Worm (Caenorhabditis elegans): ENCODE data around the gene mtp-18.

The mtp-18 gene

ce11 chrX:6184709-6185108 is 21.5 kb downstream of the mtp-18 start, which contains the start of gene T13C5.2:
Gene T13C5.2, plus strand, starts transcription at chrX:6185009.
- TF ChIP-seq zip-4 (GFP tag; optimal IDR thresholded peaks at IDR 0.05) = no peak
- no peak for TF ChIP-seq nhr-47 (tag; optimal IDR thresholded peaks at IDR 0.05)
- TF ChIP-seq mep-1 (tag; optimal IDR thresholded peaks at IDR 0.05) = no peak
- no peak for TF ChIP-seq aly-2 (tag; optimal IDR thresholded peaks at IDR 0.05)
- TF ChIP-seq snpc-4 (tag; optimal IDR thresholded peaks at IDR 0.05) = no peak
- no peak for TF ChIP-seq egl-13 (tag; optimal IDR thresholded peaks at IDR 0.05)
- TF ChIP-seq lin-39 (tag; optimal IDR thresholded peaks at IDR 0.05) = no peak
- TF ChIP-seq C04F5.9 (tag; optimal IDR thresholded peaks at IDR 0.05) = no peak
- TF ChIP-seq alr-1 (tag; optimal IDR thresholded peaks at IDR 0.05; ENCODE audit: borderline replicate concordance) = no peak
- TF ChIP-seq C34B4.2 (tag; optimal IDR thresholded peaks at IDR 0.05) = no peak

ce11 chrX:6180293-6180692 is 25.9 kb downstream of the mtp-18 start, which contains the start of gene T13C5.7:
Gene T13C5.7, plus strand, starts transcription at chrX:6180593.
- TF ChIP-seq blmp-1 (tag; optimal IDR thresholded peaks at IDR 0.05) = peak; percentile 33
- TF ChIP-seq F16B12.6 (tag; optimal IDR thresholded peaks at IDR 0.05) = no peak

ce11 chrX:6178989-6179388 is 27.2 kb downstream of the mtp-18 start:
- TF ChIP-seq hpl-2 (GFP tag; optimal IDR thresholded peaks at IDR 0.05) (no peak), elt-3 (tag; optimal IDR thresholded peaks at IDR 0.05) (peak in 1 of 6 experiments; percentile 19), blmp-1 (tag; optimal IDR thresholded peaks at IDR 0.05) (peak; percentile 89), swsn-7 (tag; optimal IDR thresholded peaks at IDR 0.05) (no peak), lin-15B (tag; optimal IDR thresholded peaks at IDR 0.05) (no peak)

- no peak for TF ChIP-seq pax-3 (tag; optimal IDR thresholded peaks at IDR 0.05)
- no peak for TF ChIP-seq lin-35 (GFP tag; optimal IDR thresholded peaks at IDR 0.05)
These were observed 28.1 kb downstream of the mtp-18 start, which contains the start of the genes T25B2.4 and T13C5.3 for ce11 chrX:6177944-6178566. Gene T25B2.4, plus strand, starts transcription at chrX:6178244. Gene T13C5.3, plus strand, starts transcription at chrX:6178516.

ce11 chrX:6175829-6176228 is 30.4 kb downstream of the mtp-18 start, which contains the start of gene T25B2.3:
Gene T25B2.3, plus strand, starts transcription at chrX:6176129.
- TF ChIP-seq nhr-76 (tag; optimal IDR thresholded peaks at IDR 0.05) (no peak), lin-35 (GFP tag; optimal IDR thresholded peaks at IDR 0.05) (no peak), elt-3 (tag; optimal IDR thresholded peaks at IDR 0.05) (no peak), F16B12.6 (tag; optimal IDR thresholded peaks at IDR 0.05) (no peak), ets-5 (GFP tag; IDR thresholded peaks at IDR 0.05) (no peak), sup-37 (GFP tag; optimal IDR thresholded peaks at IDR 0.05) (no peak), C16A3.4 (tag; optimal IDR thresholded peaks at IDR 0.05) (no peak), ama-1 (optimal IDR thresholded peaks at IDR 0.05) (no peak), unc-62 (GFP tag; optimal IDR thresholded peaks at IDR 0.05) (no peak), egl-13 (tag; optimal IDR thresholded peaks at IDR 0.05) (no peak), nhr-237 (tag; optimal IDR thresholded peaks at IDR 0.05) (no peak), ceh-82 (tag; optimal IDR thresholded peaks at IDR 0.05) (no peak), pqm-1 (tag; optimal IDR thresholded peaks at IDR 0.05) (no peak), lin-13 (GFP tag; optimal IDR thresholded peaks at IDR 0.05) (no peak), snu-23 (GFP tag; optimal IDR thresholded peaks at IDR 0.05) (no peak), ceh-8 (GFP tag; optimal IDR thresholded peaks at IDR 0.05) (no peak), unc-98 (GFP tag; IDR thresholded peaks at IDR 0.05) (no peak), aly-2 (tag; optimal IDR thresholded peaks at IDR 0.05) (no peak)

ce11 chrX:6173656-6174055 is 32.5 kb downstream of the mtp-18 start, which contains the start of gene T25B2.1:
Gene T25B2.1, plus strand, starts transcription at chrX:6173956.
- TF ChIP-seq hpl-2 (GFP tag; optimal IDR thresholded peaks at IDR 0.05) = no peak
- no peak for TF ChIP-seq jun-1 (tag; optimal IDR thresholded peaks at IDR 0.05)
- no peak for TF ChIP-seq mdl-1 (tag; optimal IDR thresholded peaks at IDR 0.05)
- TF ChIP-seq nhr-237 (tag; optimal IDR thresholded peaks at IDR 0.05) = no peak
- no peak for TF ChIP-seq pag-3 (tag; optimal IDR thresholded peaks at IDR 0.05; ENCODE audit: borderline replicate concordance, insufficient read depth)
- no peak for TF ChIP-seq nhr-47 (tag; optimal IDR thresholded peaks at IDR 0.05)
- no peak for TF ChIP-seq fkh-4 (tag; optimal IDR thresholded peaks at IDR 0.05; ENCODE audit: borderline replicate concordance)
- no peak for TF ChIP-seq lir-3 (tag; optimal IDR thresholded peaks at IDR 0.05; ENCODE audit: poor library complexity)
- no peak for TF ChIP-seq nhr-11 (tag; optimal IDR thresholded peaks at IDR 0.05)
- no peak for TF ChIP-seq unc-130 (tag; optimal IDR thresholded peaks at IDR 0.05)
- TF ChIP-seq ceh-90 (tag; optimal IDR thresholded peaks at IDR 0.05) = no peak
